Worm (Caenorhabditis elegans): ENCODE data around the gene T07G12.5.

- no peak for TF ChIP-seq ceh-9 (tag; optimal IDR thresholded peaks at IDR 0.05)
- no peak for TF ChIP-seq nhr-25 (tag; optimal IDR thresholded peaks at IDR 0.05)
Measured at ce11 chrIV:10567822-10568221, 22.9 kb upstream of the T07G12.5 start.

Measured in whole organism, L3 larva.